Worm (Caenorhabditis elegans) whole organism, L2 larva: ENCODE results near the gene dmsr-5.

ENCODE experiments used
- C34F6.9 ChIP-seq: fragments of 150-350 bp; optimal IDR thresholded peaks from 2 replicates; lab custom pipeline; 2014; ENCODE audit warnings: missing biosample characterization, missing genetic modification characterization
- F13H6.1 ChIP-seq: sonication (generic microtip); optimal IDR thresholded peaks from 2 replicates; lab custom pipeline; 2016; ENCODE audit warnings: missing genetic modification characterization, missing compliant biosample characterization
- R02D3.7 ChIP-seq: fragments of 150-350 bp; optimal IDR thresholded peaks from 2 replicates; lab custom pipeline; 2014; ENCODE audit warnings: missing biosample characterization, missing genetic modification characterization
- Y55F3AM.14 ChIP-seq: fragments of 200-800 bp; sonication (Bioruptor generic); optimal IDR thresholded peaks from 2 replicates; lab custom pipeline; 2018; ENCODE audit warnings: mild to moderate bottlenecking, missing genetic modification characterization, missing compliant biosample characterization
- ama-1 ChIP-seq: fragments of 150-350 bp; optimal IDR thresholded peaks from 2 replicates; lab custom pipeline; 2018; ENCODE audit warnings: inconsistent platforms
- blmp-1 ChIP-seq: sonication (generic microtip); optimal IDR thresholded peaks from 2 replicates; lab custom pipeline; 2017; ENCODE audit warnings: missing genetic modification characterization, mild to moderate bottlenecking, missing compliant biosample characterization, antibody characterized with exemption, moderate library complexity; ENCODE audit not compliant: insufficient read depth
- ceh-16 ChIP-seq: fragments of 150-350 bp; optimal IDR thresholded peaks from 2 replicates; lab custom pipeline; 2014; ENCODE audit warnings: missing biosample characterization, missing genetic modification characterization
- ceh-82 ChIP-seq: fragments of 150-350 bp; optimal IDR thresholded peaks from 2 replicates; lab custom pipeline; 2014; ENCODE audit warnings: missing biosample characterization, missing genetic modification characterization
- crh-2 ChIP-seq: sonication (generic microtip); optimal IDR thresholded peaks from 2 replicates; lab custom pipeline; 2017; ENCODE audit warnings: missing biosample characterization, missing genetic modification characterization
- dmd-4 ChIP-seq: sonication (generic microtip); optimal IDR thresholded peaks from 2 replicates; lab custom pipeline; 2017; ENCODE audit warnings: missing biosample characterization, missing genetic modification characterization
- lin-39 ChIP-seq: fragments of 150-350 bp; optimal IDR thresholded peaks from 2 replicates; lab custom pipeline; 2014; ENCODE audit warnings: missing biosample characterization, missing genetic modification reagents, missing genetic modification characterization
- mab-5 ChIP-seq: fragments of 150-350 bp; optimal IDR thresholded peaks from 2 replicates; lab custom pipeline; 2014; ENCODE audit warnings: missing biosample characterization, missing genetic modification characterization
- mdl-1 ChIP-seq, 2 experiments: fragments of 150-350 bp in 1 of 2; sonication (generic microtip) in 1 of 2; optimal IDR thresholded peaks; 2 replicates each; lab custom pipeline; 2017; ENCODE audit warnings: missing biosample characterization in 2 of 2, missing genetic modification characterization in 2 of 2
- nhr-10 ChIP-seq: sonication (generic microtip); optimal IDR thresholded peaks from 2 replicates; lab custom pipeline; 2017; ENCODE audit warnings: missing biosample characterization, missing genetic modification characterization
- nhr-11 ChIP-seq: fragments of 150-350 bp; optimal IDR thresholded peaks from 2 replicates; lab custom pipeline; 2014; ENCODE audit warnings: missing biosample characterization, missing genetic modification characterization
- nhr-12 ChIP-seq: fragments of 150-350 bp; optimal IDR thresholded peaks from 2 replicates; lab custom pipeline; 2014; ENCODE audit warnings: missing biosample characterization, missing genetic modification characterization
- nhr-129 ChIP-seq: fragments of 150-350 bp; optimal IDR thresholded peaks from 2 replicates; lab custom pipeline; 2014; ENCODE audit warnings: missing biosample characterization, missing genetic modification characterization
- nhr-21 ChIP-seq: fragments of 150-350 bp; optimal IDR thresholded peaks from 2 replicates; lab custom pipeline; 2014; ENCODE audit warnings: missing biosample characterization, missing genetic modification characterization
- nhr-25 ChIP-seq: fragments of 150-350 bp; sonication (generic microtip); optimal IDR thresholded peaks from 3 replicates; lab custom pipeline; 2014; ENCODE audit warnings: missing biosample characterization, missing genetic modification characterization
- nhr-6 ChIP-seq: fragments of 150-350 bp; optimal IDR thresholded peaks from 2 replicates; lab custom pipeline; 2014; ENCODE audit warnings: missing biosample characterization, missing genetic modification characterization
- nhr-77 ChIP-seq: fragments of 150-350 bp; optimal IDR thresholded peaks from 2 replicates; lab custom pipeline; 2014; ENCODE audit warnings: missing biosample characterization, missing genetic modification characterization
- skn-1 ChIP-seq: sonication (generic microtip); optimal IDR thresholded peaks from 2 replicates; lab custom pipeline; 2017; ENCODE audit warnings: missing biosample characterization, missing genetic modification characterization
- sma-9 ChIP-seq, 2 experiments: fragments of 150-350 bp in 1 of 2; sonication (generic microtip) in 1 of 2; optimal IDR thresholded peaks; 2 replicates each; lab custom pipeline; 2014 to 2016; ENCODE audit warnings: missing genetic modification characterization in 2 of 2, mild to moderate bottlenecking in 1 of 2, missing biosample characterization in 1 of 2, missing compliant biosample characterization in 1 of 2, missing genetic modification reagents in 1 of 2, moderate library complexity in 1 of 2
- unc-55 ChIP-seq: fragments of 150-350 bp; sonication (generic microtip); optimal IDR thresholded peaks from 3 replicates; lab custom pipeline; 2014; ENCODE audit warnings: missing biosample characterization, missing genetic modification reagents, missing genetic modification characterization
- unc-62 ChIP-seq: fragments of 150-350 bp; optimal IDR thresholded peaks from 2 replicates; lab custom pipeline; 2014; ENCODE audit warnings: missing biosample characterization, missing genetic modification reagents, missing genetic modification characterization
- ztf-1 ChIP-seq: fragments of 200-800 bp; sonication (Bioruptor generic); conservative IDR thresholded peaks from 2 replicates; pipeline ENCODE4 v1.3.6; 2022; ENCODE audit warnings: missing genetic modification characterization, missing compliant biosample characterization
- ztf-4 ChIP-seq: fragments of 150-350 bp; optimal IDR thresholded peaks from 2 replicates; lab custom pipeline; 2014; ENCODE audit warnings: missing biosample characterization, missing genetic modification characterization

The dmsr-5 gene

ce11 chrIII:10957710-10958109, 37.3 kb downstream of the dmsr-5 start:
- TF ChIP-seq ceh-82 (tag; lab: Kevin White, UChicago) (no peak), C34F6.9 (tag; lab: Kevin White, UChicago) (no peak), nhr-129 (no peak), nhr-25 (tag; lab: Kevin White, UChicago) (no peak), ztf-4 (tag; lab: Kevin White, UChicago) (no peak), unc-55 (GFP tag; lab: Kevin White, UChicago) (no peak), nhr-12 (tag; lab: Kevin White, UChicago) (no peak), dmd-4 (tag; lab: Kevin White, UChicago) (no peak), sma-9 (GFP tag; optimal IDR thresholded peaks at IDR 0.05; lab: Kevin White, UChicago) (no peak), sma-9 (tag; optimal IDR thresholded peaks at IDR 0.05; lab: Kevin White, UChicago) (no peak), ama-1 (no peak)
- TF ChIP-seq, all 48 proteins: peak for 0

- TF ChIP-seq C34F6.9 (tag; lab: Kevin White, UChicago), result no peak
- TF ChIP-seq, all 48 proteins: peak for 0
These were observed 37.8 kb downstream of the dmsr-5 start for ce11 chrIII:10957236-10957635.

- TF ChIP-seq blmp-1 (tag; lab: Kevin White, UChicago) (no peak), nhr-129 (no peak), unc-62 (GFP tag; lab: Kevin White, UChicago) (no peak), nhr-10 (no peak), mab-5 (tag; lab: Kevin White, UChicago) (no peak), dmd-4 (tag; lab: Kevin White, UChicago) (no peak), ztf-4 (tag; lab: Kevin White, UChicago) (no peak), unc-55 (GFP tag; lab: Kevin White, UChicago) (no peak), crh-2 (no peak), F13H6.1 (tag; lab: Kevin White, UChicago) (no peak), mdl-1 (tag; optimal IDR thresholded peaks at IDR 0.05; lab: Kevin White, UChicago) (no peak), nhr-11 (tag; lab: Kevin White, UChicago) (no peak), ztf-1 (GFP tag; lab: Robert Waterston, UW) (no peak), R02D3.7 (tag; lab: Kevin White, UChicago) (no peak), ama-1 (no peak), nhr-21 (no peak), lin-39 (tag; lab: Kevin White, UChicago) (no peak), ceh-16 (tag; lab: Kevin White, UChicago) (no peak)
These were observed 41.9 kb downstream of the dmsr-5 start, which contains the start of gene zig-5 for ce11 chrIII:10953160-10953559. Gene zig-5, minus strand, starts transcription at chrIII:10953508.

- TF ChIP-seq nhr-25 (tag; lab: Kevin White, UChicago), result no peak
- TF ChIP-seq, all 48 proteins: peak for 0
These were observed 43.3 kb downstream of the dmsr-5 start for ce11 chrIII:10951713-10952112.

ce11 chrIII:10947155-10947554, 47.9 kb downstream of the dmsr-5 start, which contains the start of gene strd-1:
Gene strd-1, plus strand, starts transcription at chrIII:10947455.
- TF ChIP-seq nhr-10, result no peak
- no peak for TF ChIP-seq Y55F3AM.14 (GFP tag; lab: Kevin White, UChicago)
- TF ChIP-seq nhr-6 (tag; lab: Kevin White, UChicago), result no peak
- TF ChIP-seq dmd-4 (tag; lab: Kevin White, UChicago), result no peak
- no peak for TF ChIP-seq nhr-77 (tag; lab: Kevin White, UChicago)
- TF ChIP-seq ztf-4 (tag; lab: Kevin White, UChicago), result no peak
- no peak for TF ChIP-seq nhr-21
- TF ChIP-seq R02D3.7 (tag; lab: Kevin White, UChicago), result no peak

- TF ChIP-seq skn-1 (tag; lab: Kevin White, UChicago), result no peak
These were observed 49.5 kb downstream of the dmsr-5 start for ce11 chrIII:10945537-10945936.

ce11 chrIII:10942905-10943304, 52.2 kb downstream of the dmsr-5 start:
- TF ChIP-seq F13H6.1 (tag; lab: Kevin White, UChicago), result no peak
- TF ChIP-seq unc-55 (GFP tag; lab: Kevin White, UChicago), result no peak
- TF ChIP-seq, all 48 proteins: peak for 0
